Fruit fly (Drosophila melanogaster): ENCODE measurements around the gene ND-39.

The ND-39 gene

dm6 chr3L:20447957-20448356 is 43.9 kb upstream of the ND-39 start:
- TF ChIP-seq esn (GFP tag; optimal IDR thresholded peaks at IDR 0.05) (peak; percentile 42), pdm3 (GFP tag; optimal IDR thresholded peaks at IDR 0.05) (no peak), dsx (GFP tag; optimal IDR thresholded peaks at IDR 0.05; ENCODE audit: poor library complexity, severe bottlenecking) (peak; percentile 7), Ets96B (tag; optimal IDR thresholded peaks at IDR 0.05) (no peak), CG15336 (GFP tag; IDR thresholded peaks at IDR 0.05) (no peak), CG34406 (GFP tag; optimal IDR thresholded peaks at IDR 0.05) (peak; percentile 32), vri (GFP tag; optimal IDR thresholded peaks at IDR 0.05) (peak; percentile 65), CG32006 (GFP tag; optimal IDR thresholded peaks at IDR 0.05) (no peak), Sox102F (GFP tag; optimal IDR thresholded peaks at IDR 0.05) (peak; percentile 18), Smox (GFP tag; optimal IDR thresholded peaks at IDR 0.05) (peak; percentile 30), eg (GFP tag; IDR thresholded peaks at IDR 0.05) (no peak), Lpt (GFP tag; optimal IDR thresholded peaks at IDR 0.05) (no peak), CG11902 (GFP tag; optimal IDR thresholded peaks at IDR 0.05) (no peak), fd59A (GFP tag; optimal IDR thresholded peaks at IDR 0.05) (no peak), svp (GFP tag) (peak; percentile 11), CG6854 (GFP tag; optimal IDR thresholded peaks at IDR 0.05) (peak; percentile 73), dac (GFP tag; optimal IDR thresholded peaks at IDR 0.05) (no peak), CG4318 (GFP tag; optimal IDR thresholded peaks at IDR 0.05) (no peak), CG8632 (GFP tag; optimal IDR thresholded peaks at IDR 0.05) (peak; percentile 32), Met (GFP tag; optimal IDR thresholded peaks at IDR 0.05) (peak; percentile 23), CG16779 (tag; optimal IDR thresholded peaks at IDR 0.05) (no peak), fkh (GFP tag; optimal IDR thresholded peaks at IDR 0.05) (peak; percentile 81), Blimp-1 (GFP tag; optimal IDR thresholded peaks at IDR 0.05) (peak; percentile 60), Hr39 (GFP tag; optimal IDR thresholded peaks at IDR 0.05) (no peak), Eip93F (GFP tag; optimal IDR thresholded peaks at IDR 0.05) (peak; percentile 28), topi (GFP tag; optimal IDR thresholded peaks at IDR 0.05) (no peak), Eip78C (GFP tag) (peak; percentile 70)

dm6 chr3L:20448773-20449172 is 43.1 kb upstream of the ND-39 start:
- no peak for TF ChIP-seq OdsH (GFP tag; optimal IDR thresholded peaks at IDR 0.05)
- no peak for TF ChIP-seq Hr39 (GFP tag; optimal IDR thresholded peaks at IDR 0.05)
- TF ChIP-seq cyc (GFP tag; optimal IDR thresholded peaks at IDR 0.05) = no peak
- TF ChIP-seq CG10669 (GFP tag; optimal IDR thresholded peaks at IDR 0.05) = no peak
- TF ChIP-seq CG1621 (tag; optimal IDR thresholded peaks at IDR 0.05) = no peak
- TF ChIP-seq svp (GFP tag) = peak; percentile 49

- TF ChIP-seq vri (GFP tag; optimal IDR thresholded peaks at IDR 0.05) (no peak), Sox102F (GFP tag; optimal IDR thresholded peaks at IDR 0.05) (peak; percentile 1), CG32006 (GFP tag; optimal IDR thresholded peaks at IDR 0.05) (peak; percentile 63), CG10631 (GFP tag; optimal IDR thresholded peaks at IDR 0.05) (peak; percentile 82), pdm3 (GFP tag; optimal IDR thresholded peaks at IDR 0.05) (no peak), CG3919 (GFP tag; optimal IDR thresholded peaks at IDR 0.05) (peak; percentile 68), CG31627 (GFP tag; optimal IDR thresholded peaks at IDR 0.05) (peak; percentile 52), CG3032 (tag; optimal IDR thresholded peaks at IDR 0.05) (peak; percentile 79), lz (GFP tag; optimal IDR thresholded peaks at IDR 0.05) (peak; percentile 62), Hr4 (GFP tag; optimal IDR thresholded peaks at IDR 0.05) (peak; percentile 12), CG6854 (GFP tag; optimal IDR thresholded peaks at IDR 0.05) (no peak), CG6276 (GFP tag; optimal IDR thresholded peaks at IDR 0.05) (no peak), fkh (GFP tag; optimal IDR thresholded peaks at IDR 0.05) (no peak), CG11902 (GFP tag; optimal IDR thresholded peaks at IDR 0.05) (peak; percentile 53), esn (GFP tag; optimal IDR thresholded peaks at IDR 0.05) (peak; percentile 50), CG11762 (GFP tag; optimal IDR thresholded peaks at IDR 0.05; ENCODE audit: insufficient read depth) (peak; percentile 45), salr (GFP tag; optimal IDR thresholded peaks at IDR 0.05) (peak in 1 of 2 experiments; percentile 30), spab (GFP tag; optimal IDR thresholded peaks at IDR 0.05) (no peak), eg (GFP tag; IDR thresholded peaks at IDR 0.05) (no peak; the same call in 2 of the 3 replicates), CG10669 (GFP tag; optimal IDR thresholded peaks at IDR 0.05) (peak; percentile 49), Blimp-1 (GFP tag; optimal IDR thresholded peaks at IDR 0.05) (peak; percentile 11), CG8632 (GFP tag; optimal IDR thresholded peaks at IDR 0.05) (peak; percentile 33), CG6792 (GFP tag; optimal IDR thresholded peaks at IDR 0.05) (peak; percentile 48), CG6808 (GFP tag; optimal IDR thresholded peaks at IDR 0.05) (no peak), acj6 (GFP tag; optimal IDR thresholded peaks at IDR 0.05) (peak; percentile 58), Eip93F (GFP tag; optimal IDR thresholded peaks at IDR 0.05) (no peak), Met (GFP tag; optimal IDR thresholded peaks at IDR 0.05) (no peak), Smox (GFP tag; optimal IDR thresholded peaks at IDR 0.05) (no peak)
Measured at dm6 chr3L:20452813-20453682, 38.8 kb upstream of the ND-39 start, which contains the start of gene CG5199. CG5199 (minus strand) TSS chr3L:20452864.
